Fruit fly (Drosophila melanogaster) whole organism, embryonic: ENCODE data around the gene CG2964.

ENCODE experiments used
- CG10147 ChIP-seq: fragments of 200-800 bp; sonication (Bioruptor generic); optimal IDR thresholded peaks from 2 replicates; lab custom pipeline; 2019; ENCODE audit warnings: missing biosample characterization, mild to moderate bottlenecking, missing genetic modification characterization, moderate library complexity
- CG10431 ChIP-seq: fragments of 200-800 bp; sonication (Bioruptor generic); optimal IDR thresholded peaks from 3 replicates; lab custom pipeline; 2018; ENCODE audit warnings: missing biosample characterization, mild to moderate bottlenecking, missing genetic modification characterization
- CG10543 ChIP-seq: fragments of 200-800 bp; sonication (Bioruptor generic); optimal IDR thresholded peaks from 3 replicates; lab custom pipeline; 2017; ENCODE audit warnings: missing biosample characterization, mild to moderate bottlenecking, missing genetic modification characterization, moderate library complexity
- CG10979 ChIP-seq: fragments of 200-800 bp; sonication (Bioruptor generic); optimal IDR thresholded peaks from 2 replicates; lab custom pipeline; 2018; ENCODE audit warnings: missing biosample characterization, mild to moderate bottlenecking, missing genetic modification characterization, moderate library complexity
- CG11695 ChIP-seq: fragments of 200-800 bp; sonication (Bioruptor generic); IDR thresholded peaks from 3 replicates; pipeline ENCODE4 v1.3.6; 2022; ENCODE audit warnings: missing biosample characterization, missing genetic modification characterization
- CG13894 ChIP-seq: fragments of 200-800 bp; sonication (Bioruptor generic); optimal IDR thresholded peaks from 3 replicates; lab custom pipeline; 2018; ENCODE audit warnings: missing biosample characterization, mild to moderate bottlenecking, missing genetic modification characterization, moderate library complexity
- CG14441 ChIP-seq: fragments of 200-800 bp; sonication (Bioruptor generic); IDR thresholded peaks from 2 replicates; pipeline ENCODE4 v1.3.6; 2022; ENCODE audit warnings: missing biosample characterization, missing genetic modification characterization
- CG15514 ChIP-seq: fragments of 200-800 bp; sonication (Bioruptor generic); optimal IDR thresholded peaks from 3 replicates; lab custom pipeline; 2017; ENCODE audit warnings: missing biosample characterization, missing genetic modification characterization, mild to moderate bottlenecking, moderate library complexity, missing genetic modification reagents
- CG16779 ChIP-seq: fragments of 200-800 bp; sonication (Bioruptor generic); IDR thresholded peaks from 2 replicates; pipeline ENCODE4 v1.3.6; 2022; ENCODE audit warnings: missing biosample characterization, missing genetic modification characterization
- CG16813 ChIP-seq: fragments of 200-800 bp; sonication (Bioruptor generic); IDR thresholded peaks from 3 replicates; pipeline ENCODE4 v1.3.6; 2022; ENCODE audit warnings: missing biosample characterization, missing genetic modification characterization; ENCODE audit not compliant: partially characterized antibody
- CG2116 ChIP-seq: fragments of 200-800 bp; sonication (Bioruptor generic); optimal IDR thresholded peaks from 3 replicates; lab custom pipeline; 2018; ENCODE audit warnings: missing biosample characterization, mild to moderate bottlenecking, missing genetic modification characterization
- CG2678 ChIP-seq: fragments of 200-800 bp; sonication (Bioruptor generic); optimal IDR thresholded peaks from 3 replicates; lab custom pipeline; 2019; ENCODE audit warnings: missing biosample characterization, mild to moderate bottlenecking, missing genetic modification characterization, moderate library complexity
- CG30020 ChIP-seq: fragments of 200-800 bp; optimal IDR thresholded peaks from 2 replicates; lab custom pipeline; 2019; ENCODE audit warnings: missing biosample characterization, mild to moderate bottlenecking, missing genetic modification characterization, moderate library complexity
- CG3281 ChIP-seq: fragments of 200-800 bp; sonication (Bioruptor generic); optimal IDR thresholded peaks from 3 replicates; lab custom pipeline; 2017; ENCODE audit warnings: missing biosample characterization, mild to moderate bottlenecking, missing genetic modification characterization
- CG33213 ChIP-seq: fragments of 200-800 bp; sonication (Bioruptor generic); optimal IDR thresholded peaks from 3 replicates; lab custom pipeline; 2016; ENCODE audit warnings: missing biosample characterization, missing genetic modification characterization
- CG34376 ChIP-seq: fragments of 200-800 bp; sonication (Bioruptor generic); optimal IDR thresholded peaks from 2 replicates; lab custom pipeline; 2018; ENCODE audit warnings: missing biosample characterization, mild to moderate bottlenecking, missing genetic modification characterization
- CG34422 ChIP-seq: fragments of 200-800 bp; sonication (Bioruptor generic); IDR thresholded peaks from 3 replicates; pipeline ENCODE4 v1.3.6; 2022; ENCODE audit warnings: missing biosample characterization, missing genetic modification characterization
- CG4282 ChIP-seq: fragments of 200-800 bp; sonication (Bioruptor generic); optimal IDR thresholded peaks from 2 replicates; lab custom pipeline; 2016; ENCODE audit warnings: missing biosample characterization, missing genetic modification characterization
- CG8290 ChIP-seq, 3 experiments: fragments of 200-800 bp; sonication (Bioruptor generic); optimal IDR thresholded peaks; 2 replicates each; lab custom pipeline; 2016 to 2019; ENCODE audit warnings: missing biosample characterization in 3 of 3, missing genetic modification characterization in 3 of 3, mild to moderate bottlenecking in 2 of 3, moderate library complexity in 1 of 3
- CoRest ChIP-seq: fragments of 200-800 bp; sonication (Bioruptor generic); optimal IDR thresholded peaks from 3 replicates; lab custom pipeline; 2018; ENCODE audit warnings: missing biosample characterization, mild to moderate bottlenecking, missing genetic modification characterization, moderate library complexity
- Doc2 ChIP-seq: fragments of 200-800 bp; sonication (Bioruptor generic); IDR thresholded peaks from 2 replicates; pipeline ENCODE4 v1.3.6; 2022; ENCODE audit warnings: missing biosample characterization, missing genetic modification characterization
- Dp ChIP-seq: fragments of 200-800 bp; sonication (Bioruptor generic); optimal IDR thresholded peaks from 2 replicates; lab custom pipeline; 2018; ENCODE audit warnings: missing biosample characterization, mild to moderate bottlenecking, missing genetic modification characterization, moderate library complexity
- Eip74EF ChIP-seq, 2 experiments: fragments of 200-800 bp in 1 of 2; fragments of >200 bp in 1 of 2; sonication (Bioruptor generic) in 1 of 2; optimal IDR thresholded peaks; 2 replicates each; lab custom pipeline; 2017 to 2019; ENCODE audit warnings: missing biosample characterization in 2 of 2, missing genetic modification characterization in 2 of 2, mild to moderate bottlenecking in 1 of 2, moderate library complexity in 1 of 2
- Fer2 ChIP-seq: fragments of 200-800 bp; sonication (Bioruptor generic); optimal IDR thresholded peaks from 2 replicates; lab custom pipeline; 2018; ENCODE audit warnings: missing biosample characterization, mild to moderate bottlenecking, missing genetic modification characterization, moderate library complexity
- Hr78 ChIP-seq, 2 experiments: fragments of 200-800 bp in 1 of 2; fragments of >200 bp in 1 of 2; sonication (Bioruptor generic) in 1 of 2; optimal IDR thresholded peaks; 2 replicates each; lab custom pipeline; 2017 to 2019; ENCODE audit warnings: missing biosample characterization in 2 of 2, missing genetic modification characterization in 2 of 2, mild to moderate bottlenecking in 1 of 2, moderate library complexity in 1 of 2
- Mrtf ChIP-seq: fragments of 200-800 bp; sonication (Bioruptor generic); IDR thresholded peaks from 3 replicates; pipeline ENCODE4 v1.3.6; 2022; ENCODE audit warnings: missing biosample characterization, missing genetic modification characterization
- Rfx ChIP-seq: fragments of 200-800 bp; sonication (Bioruptor generic); IDR thresholded peaks from 2 replicates; pipeline ENCODE4 v1.3.6; 2022; ENCODE audit warnings: missing biosample characterization, missing genetic modification characterization
- Sry-β ChIP-seq: fragments of 200-800 bp; sonication (Bioruptor generic); optimal IDR thresholded peaks from 2 replicates; lab custom pipeline; 2018; ENCODE audit warnings: missing biosample characterization, mild to moderate bottlenecking, missing genetic modification characterization, moderate library complexity
- Sry-δ ChIP-seq: fragments of 200-800 bp; sonication (Bioruptor generic); optimal IDR thresholded peaks from 2 replicates; lab custom pipeline; 2016; ENCODE audit warnings: missing biosample characterization, missing genetic modification characterization
- Xbp1 ChIP-seq: fragments of 200-800 bp; sonication (Bioruptor generic); optimal IDR thresholded peaks from 3 replicates; lab custom pipeline; 2016; ENCODE audit warnings: missing biosample characterization, mild to moderate bottlenecking, missing genetic modification characterization
- YL-1 ChIP-seq: fragments of 200-800 bp; sonication (Bioruptor generic); optimal IDR thresholded peaks from 3 replicates; lab custom pipeline; 2017; ENCODE audit warnings: missing biosample characterization, mild to moderate bottlenecking, missing genetic modification characterization
- ac ChIP-seq: fragments of 200-800 bp; sonication (Bioruptor generic); optimal IDR thresholded peaks from 3 replicates; lab custom pipeline; 2017; ENCODE audit warnings: missing biosample characterization, mild to moderate bottlenecking, missing genetic modification characterization
- dysf ChIP-seq: fragments of 200-800 bp; sonication (Bioruptor generic); IDR thresholded peaks from 3 replicates; pipeline ENCODE4 v1.3.6; 2022; ENCODE audit warnings: missing biosample characterization, missing genetic modification characterization
- ems ChIP-seq: fragments of 200-800 bp; sonication (Bioruptor generic); optimal IDR thresholded peaks from 3 replicates; lab custom pipeline; 2016; ENCODE audit warnings: missing biosample characterization, missing genetic modification characterization
- exex ChIP-seq: fragments of 200-800 bp; sonication (Bioruptor generic); optimal IDR thresholded peaks from 4 replicates; lab custom pipeline; 2018; ENCODE audit warnings: missing biosample characterization, mild to moderate bottlenecking, missing genetic modification characterization, moderate library complexity
- fd64A ChIP-seq: fragments of 200-800 bp; sonication (Bioruptor generic); optimal IDR thresholded peaks from 3 replicates; lab custom pipeline; 2018; ENCODE audit warnings: missing biosample characterization, mild to moderate bottlenecking, missing genetic modification characterization
- jigr1 ChIP-seq: fragments of 200-800 bp; sonication (Bioruptor generic); IDR thresholded peaks from 3 replicates; pipeline ENCODE4 v1.3.6; 2022; ENCODE audit warnings: missing biosample characterization, missing genetic modification characterization
- org-1 ChIP-seq: fragments of 200-800 bp; sonication (Bioruptor generic); optimal IDR thresholded peaks from 2 replicates; lab custom pipeline; 2017; ENCODE audit warnings: missing biosample characterization, missing genetic modification characterization
- pb ChIP-seq: fragments of 200-800 bp; sonication (Bioruptor generic); optimal IDR thresholded peaks from 3 replicates; lab custom pipeline; 2016; ENCODE audit warnings: missing biosample characterization, missing genetic modification characterization
- pho ChIP-seq: fragments of 200-800 bp; sonication (Bioruptor generic); optimal IDR thresholded peaks from 2 replicates; lab custom pipeline; 2016; ENCODE audit warnings: missing biosample characterization, missing genetic modification characterization
- phol ChIP-seq: fragments of 200-800 bp; sonication (Bioruptor generic); optimal IDR thresholded peaks from 3 replicates; lab custom pipeline; 2018; ENCODE audit warnings: missing biosample characterization, mild to moderate bottlenecking, missing genetic modification characterization, moderate library complexity
- pzg ChIP-seq: fragments of 200-800 bp; sonication (Bioruptor generic); optimal IDR thresholded peaks from 3 replicates; lab custom pipeline; 2018; ENCODE audit warnings: missing biosample characterization, mild to moderate bottlenecking, missing genetic modification characterization, moderate library complexity
- scrt ChIP-seq: fragments of 200-800 bp; sonication (Bioruptor generic); optimal IDR thresholded peaks from 2 replicates; lab custom pipeline; 2018; ENCODE audit warnings: missing biosample characterization, mild to moderate bottlenecking, missing genetic modification characterization, moderate library complexity
- seq ChIP-seq: fragments of 200-800 bp; sonication (Bioruptor generic); IDR thresholded peaks from 2 replicates; pipeline ENCODE4 v1.3.6; 2022; ENCODE audit warnings: missing biosample characterization, missing genetic modification characterization
- sqz ChIP-seq: fragments of 200-800 bp; sonication (Bioruptor generic); optimal IDR thresholded peaks from 3 replicates; lab custom pipeline; 2018; ENCODE audit warnings: missing biosample characterization, mild to moderate bottlenecking, missing genetic modification characterization
- tx ChIP-seq: fragments of 200-800 bp; sonication (Bioruptor generic); optimal IDR thresholded peaks from 2 replicates; lab custom pipeline; 2016; ENCODE audit warnings: missing biosample characterization, missing genetic modification characterization
- z ChIP-seq: fragments of 200-800 bp; sonication (Bioruptor generic); IDR thresholded peaks from 3 replicates; pipeline ENCODE4 v1.3.6; 2022; ENCODE audit warnings: missing biosample characterization, missing genetic modification characterization
- zen ChIP-seq: fragments of 200-800 bp; sonication (Bioruptor generic); optimal IDR thresholded peaks from 3 replicates; lab custom pipeline; 2018; ENCODE audit warnings: missing biosample characterization, mild to moderate bottlenecking, missing genetic modification characterization, moderate library complexity

CG2964 gene

dm6 chr2L:2769476-2770185 lies 42.6 kb upstream of the CG2964 start, which contains the start of the genes colt and HINT1 (continued):
- TF ChIP-seq tx (GFP tag; lab: Kevin White, UChicago) (no peak), CG13894 (tag; lab: Kevin White, UChicago) (peak; percentile 67), exex (peak; percentile 13), Dp (GFP tag; lab: Kevin White, UChicago) (peak; percentile 41), phol (tag; lab: Kevin White, UChicago) (peak; percentile 34), CG33213 (GFP tag; lab: Kevin White, UChicago) (peak; percentile 53), YL-1 (GFP tag; lab: Kevin White, UChicago) (peak; percentile 94), CG11695 (GFP tag; lab: Robert Waterston, UW) (0 out of 3 replicates have a peak, but pooled peaks have one; percentile 28), Xbp1 (GFP tag; lab: Kevin White, UChicago) (peak; percentile 22), CG16813 (no peak; the same call in 2 of the 3 replicates), scrt (GFP tag; lab: Kevin White, UChicago) (peak; percentile 19), zen (tag; lab: Kevin White, UChicago) (peak; percentile 40), CG10147 (peak; percentile 1), seq (no peak), Eip74EF (GFP tag; optimal IDR thresholded peaks at IDR 0.05; lab: Kevin White, UChicago) (peak in 1 of 2 experiments; percentile 32), ac (GFP tag; lab: Kevin White, UChicago) (no peak), Hr78 (GFP tag; optimal IDR thresholded peaks at IDR 0.05; lab: Kevin White, UChicago) (peak in 1 of 2 experiments; percentile 9), Mrtf (no peak), CoRest (tag; lab: Kevin White, UChicago) (peak; percentile 47), fd64A (GFP tag; lab: Kevin White, UChicago) (no peak), CG3281 (GFP tag; lab: Kevin White, UChicago) (peak; percentile 43), CG10431 (peak; percentile 22), CG34422 (peak; percentile 86), pzg (GFP tag; lab: Kevin White, UChicago) (peak; percentile 85), CG10979 (tag; lab: Kevin White, UChicago) (peak; percentile 37), z (GFP tag; lab: Robert Waterston, UW) (no peak), Doc2 (GFP tag; lab: Robert Waterston, UW) (no peak), Rfx (GFP tag; lab: Robert Waterston, UW) (peak; percentile 37; the same call in 1 of the 2 replicates), Fer2 (tag; lab: Kevin White, UChicago) (peak; percentile 1), CG2678 (tag; lab: Kevin White, UChicago) (peak; percentile 28), CG34376 (GFP tag; lab: Kevin White, UChicago) (peak; percentile 56), pho (GFP tag; lab: Kevin White, UChicago) (peak; percentile 18), pb (GFP tag; lab: Kevin White, UChicago) (no peak), dysf (GFP tag; lab: Robert Waterston, UW) (no peak), Sry-δ (GFP tag; lab: Kevin White, UChicago) (peak; percentile 41), ems (GFP tag; lab: Kevin White, UChicago) (peak; percentile 25), CG15514 (GFP tag; lab: Kevin White, UChicago) (peak; percentile 94), CG30020 (peak; percentile 72), CG8290 (GFP tag; optimal IDR thresholded peaks at IDR 0.05; lab: Kevin White, UChicago) (no peak), CG8290 (tag; optimal IDR thresholded peaks at IDR 0.05; lab: Kevin White, UChicago) (peak in 1 of 2 experiments; percentile 18), CG16779 (no peak), org-1 (GFP tag; lab: Kevin White, UChicago) (no peak), CG10543 (GFP tag; lab: Kevin White, UChicago) (peak; percentile 0), CG14441 (GFP tag; lab: Robert Waterston, UW) (peak; percentile 37; the same call in 1 of the 2 replicates), sqz (GFP tag; lab: Kevin White, UChicago) (peak; percentile 33), Sry-β (GFP tag; lab: Kevin White, UChicago) (peak; percentile 2), jigr1 (GFP tag; lab: Robert Waterston, UW) (peak; percentile 80; the same call in 1 of the 3 replicates), CG2116 (GFP tag; lab: Kevin White, UChicago) (peak; percentile 57), CG4282 (GFP tag; lab: Kevin White, UChicago) (no peak)
